Fruit fly (Drosophila melanogaster) whole organism, embryonic: ENCODE measurements around the gene Drsl2.
A peak's percentile ranks its signal among the peaks of the same experiment; 100 is the strongest.

Experiments used
- Aef1 ChIP-seq: fragments of 200-800 bp; sonication (Bioruptor generic); IDR thresholded peaks from 3 replicates; pipeline ENCODE4 v1.3.6; 2022; ENCODE audit warnings: missing biosample characterization, missing genetic modification characterization
- Antp ChIP-seq: fragments of 200-800 bp; sonication (Bioruptor generic); optimal IDR thresholded peaks from 3 replicates; lab custom pipeline; 2016; ENCODE audit warnings: missing biosample characterization, missing genetic modification characterization
- CG10565 ChIP-seq: fragments of 200-800 bp; sonication (Bioruptor generic); optimal IDR thresholded peaks from 3 replicates; lab custom pipeline; 2016; ENCODE audit warnings: missing biosample characterization, mild to moderate bottlenecking, missing genetic modification characterization
- CG11085 ChIP-seq: fragments of 200-800 bp; sonication (Bioruptor generic); IDR thresholded peaks from 2 replicates; pipeline ENCODE4 v1.3.6; 2022; ENCODE audit warnings: missing biosample characterization, missing genetic modification characterization
- CG12942 ChIP-seq: fragments of 200-800 bp; sonication (Bioruptor generic); optimal IDR thresholded peaks from 3 replicates; lab custom pipeline; 2016; ENCODE audit warnings: missing biosample characterization, missing genetic modification characterization
- CG13123 ChIP-seq: fragments of 200-800 bp; sonication (Bioruptor generic); optimal IDR thresholded peaks from 2 replicates; lab custom pipeline; 2016; ENCODE audit warnings: missing biosample characterization, missing genetic modification characterization
- CG14860 ChIP-seq: fragments of 200-800 bp; sonication (Bioruptor generic); IDR thresholded peaks from 3 replicates; pipeline ENCODE4 v1.3.6; 2022; ENCODE audit warnings: missing biosample characterization, missing genetic modification characterization; ENCODE audit not compliant: partially characterized antibody
- CG14965 ChIP-seq: fragments of 200-800 bp; sonication (Bioruptor generic); optimal IDR thresholded peaks from 2 replicates; lab custom pipeline; 2016; ENCODE audit warnings: missing biosample characterization, missing genetic modification characterization, borderline replicate concordance
- CG1647 ChIP-seq: fragments of 200-800 bp; sonication (Bioruptor generic); optimal IDR thresholded peaks from 3 replicates; lab custom pipeline; 2016; ENCODE audit warnings: missing biosample characterization, missing genetic modification characterization
- CG17186 ChIP-seq: fragments of 200-800 bp; sonication (Bioruptor generic); optimal IDR thresholded peaks from 3 replicates; lab custom pipeline; 2017; ENCODE audit warnings: missing biosample characterization, missing genetic modification reagents, missing genetic modification characterization
- CG17361 ChIP-seq: fragments of 200-800 bp; sonication (Bioruptor generic); IDR thresholded peaks from 3 replicates; pipeline ENCODE4 v1.3.6; 2022; ENCODE audit warnings: missing biosample characterization, missing genetic modification characterization
- CG17612 ChIP-seq: fragments of 200-800 bp; sonication (Bioruptor generic); IDR thresholded peaks from 2 replicates; pipeline ENCODE4 v1.3.6; 2022; ENCODE audit warnings: missing biosample characterization, missing genetic modification characterization
- CG18011 ChIP-seq: fragments of 200-800 bp; sonication (Bioruptor generic); optimal IDR thresholded peaks from 2 replicates; lab custom pipeline; 2017; ENCODE audit warnings: missing biosample characterization, missing genetic modification characterization, mild to moderate bottlenecking, moderate library complexity, missing genotype
- CG18476 ChIP-seq: fragments of 200-800 bp; sonication (Bioruptor generic); optimal IDR thresholded peaks from 2 replicates; lab custom pipeline; 2016; ENCODE audit warnings: missing biosample characterization, mild to moderate bottlenecking, missing genetic modification characterization
- CG2129 ChIP-seq: fragments of 200-800 bp; sonication (Bioruptor generic); IDR thresholded peaks from 2 replicates; pipeline ENCODE4 v1.3.6; 2022; ENCODE audit warnings: missing biosample characterization, missing genetic modification characterization; ENCODE audit not compliant: partially characterized antibody
- CG32772 ChIP-seq: fragments of 200-800 bp; sonication (Bioruptor generic); IDR thresholded peaks from 2 replicates; pipeline ENCODE4 v1.3.6; 2022; ENCODE audit warnings: missing biosample characterization, missing genetic modification characterization
- CG3995 ChIP-seq: fragments of 200-800 bp; sonication (Bioruptor generic); optimal IDR thresholded peaks from 3 replicates; lab custom pipeline; 2016; ENCODE audit warnings: missing biosample characterization, missing genetic modification characterization
- CG8478 ChIP-seq: fragments of >200 bp; optimal IDR thresholded peaks from 2 replicates; lab custom pipeline; 2018
- CG8924 ChIP-seq: fragments of 200-800 bp; optimal IDR thresholded peaks from 3 replicates; lab custom pipeline; 2019; ENCODE audit warnings: missing biosample characterization, mild to moderate bottlenecking, missing genetic modification characterization, moderate library complexity
- D19A ChIP-seq: fragments of 200-800 bp; optimal IDR thresholded peaks from 3 replicates; lab custom pipeline; 2019; ENCODE audit warnings: missing biosample characterization, mild to moderate bottlenecking, missing genetic modification characterization, moderate library complexity
- D19B ChIP-seq: fragments of 200-800 bp; sonication (Bioruptor generic); optimal IDR thresholded peaks from 2 replicates; lab custom pipeline; 2017; ENCODE audit warnings: missing biosample characterization, mild to moderate bottlenecking, missing genetic modification characterization
- Doc2 ChIP-seq: fragments of 200-800 bp; sonication (Bioruptor generic); IDR thresholded peaks from 2 replicates; pipeline ENCODE4 v1.3.6; 2022; ENCODE audit warnings: missing biosample characterization, missing genetic modification characterization
- Elba2 ChIP-seq: fragments of 200-800 bp; sonication (Bioruptor generic); optimal IDR thresholded peaks from 3 replicates; lab custom pipeline; 2016; ENCODE audit warnings: missing biosample characterization, missing genetic modification characterization
- Fer1 ChIP-seq: fragments of 200-800 bp; sonication (Bioruptor generic); optimal IDR thresholded peaks from 2 replicates; lab custom pipeline; 2017; ENCODE audit warnings: missing biosample characterization, mild to moderate bottlenecking, missing genetic modification characterization
- Hand ChIP-seq: fragments of 200-800 bp; sonication (Bioruptor generic); optimal IDR thresholded peaks from 2 replicates; lab custom pipeline; 2017; ENCODE audit warnings: mild to moderate bottlenecking, missing biosample characterization, missing genetic modification reagents, missing genetic modification characterization
- Neu2 ChIP-seq: fragments of 200-800 bp; sonication (Bioruptor generic); optimal IDR thresholded peaks from 3 replicates; lab custom pipeline; 2016; ENCODE audit warnings: missing biosample characterization, missing genetic modification characterization, borderline replicate concordance
- Optix ChIP-seq: fragments of 200-800 bp; sonication (Bioruptor generic); IDR thresholded peaks from 3 replicates; pipeline ENCODE4 v1.3.6; 2022; ENCODE audit warnings: missing biosample characterization, missing genetic modification characterization
- Side ChIP-seq: fragments of 200-800 bp; sonication (Bioruptor generic); optimal IDR thresholded peaks from 2 replicates; lab custom pipeline; 2016; ENCODE audit warnings: missing biosample characterization, missing genetic modification characterization
- btn ChIP-seq: fragments of 200-800 bp; sonication (Bioruptor generic); optimal IDR thresholded peaks from 2 replicates; lab custom pipeline; 2016; ENCODE audit warnings: missing biosample characterization, missing genetic modification characterization
- cad ChIP-seq: fragments of >200 bp; optimal IDR thresholded peaks from 2 replicates; lab custom pipeline; 2017; ENCODE audit warnings: missing biosample characterization, missing genetic modification characterization
- dpn ChIP-seq, 2 experiments: fragments of 200-800 bp; sonication (Bioruptor generic); optimal IDR thresholded peaks; 3 replicates each; lab custom pipeline; 2016; ENCODE audit warnings: missing biosample characterization in 2 of 2, missing genetic modification characterization in 2 of 2
- dysf ChIP-seq: fragments of 200-800 bp; sonication (Bioruptor generic); IDR thresholded peaks from 3 replicates; pipeline ENCODE4 v1.3.6; 2022; ENCODE audit warnings: missing biosample characterization, missing genetic modification characterization
- ewg ChIP-seq: fragments of 200-800 bp; sonication (Bioruptor generic); optimal IDR thresholded peaks from 3 replicates; lab custom pipeline; 2017; ENCODE audit warnings: mild to moderate bottlenecking, missing biosample characterization, missing genetic modification reagents, missing genetic modification characterization
- fd3F ChIP-seq: fragments of 200-800 bp; sonication (Bioruptor generic); optimal IDR thresholded peaks from 2 replicates; lab custom pipeline; 2018; ENCODE audit warnings: missing biosample characterization, mild to moderate bottlenecking, missing genetic modification characterization, moderate library complexity
- phol ChIP-seq: fragments of 200-800 bp; sonication (Bioruptor generic); optimal IDR thresholded peaks from 3 replicates; lab custom pipeline; 2018; ENCODE audit warnings: missing biosample characterization, mild to moderate bottlenecking, missing genetic modification characterization, moderate library complexity
- pros ChIP-seq: fragments of 200-800 bp; sonication (Bioruptor generic); optimal IDR thresholded peaks from 3 replicates; lab custom pipeline; 2019; ENCODE audit warnings: missing biosample characterization, mild to moderate bottlenecking, missing genetic modification characterization, moderate library complexity
- pum ChIP-seq: fragments of 200-800 bp; sonication (Bioruptor generic); optimal IDR thresholded peaks from 2 replicates; lab custom pipeline; 2016; ENCODE audit warnings: missing biosample characterization, missing genetic modification characterization
- scrt ChIP-seq: fragments of 200-800 bp; sonication (Bioruptor generic); optimal IDR thresholded peaks from 2 replicates; lab custom pipeline; 2018; ENCODE audit warnings: missing biosample characterization, mild to moderate bottlenecking, missing genetic modification characterization, moderate library complexity
- trh ChIP-seq: fragments of 200-800 bp; sonication (Bioruptor generic); optimal IDR thresholded peaks from 2 replicates; lab custom pipeline; 2016; ENCODE audit warnings: missing biosample characterization, missing genetic modification characterization
- tx ChIP-seq: fragments of 200-800 bp; sonication (Bioruptor generic); optimal IDR thresholded peaks from 2 replicates; lab custom pipeline; 2016; ENCODE audit warnings: missing biosample characterization, missing genetic modification characterization
- usp ChIP-seq: fragments of >200 bp; optimal IDR thresholded peaks from 2 replicates; lab custom pipeline; 2017; ENCODE audit warnings: missing biosample characterization, missing genetic modification characterization
- wek ChIP-seq: fragments of 200-800 bp; sonication (Bioruptor generic); optimal IDR thresholded peaks from 3 replicates; lab custom pipeline; 2018; ENCODE audit warnings: missing biosample characterization, mild to moderate bottlenecking, missing genetic modification characterization, moderate library complexity

Gene Drsl2

dm6 chr3L:3303534-3304459 lies 10.4 kb upstream of the Drsl2 start, which contains the start of gene ZnT63C (continued):
- no peak for TF ChIP-seq CG10565 (GFP tag; lab: Kevin White, UChicago)
- TF ChIP-seq Elba2 (GFP tag; lab: Kevin White, UChicago): no peak
- no peak for TF ChIP-seq phol (tag; lab: Kevin White, UChicago)
- TF ChIP-seq btn (GFP tag; lab: Kevin White, UChicago): no peak
- no peak for TF ChIP-seq dpn (GFP tag; optimal IDR thresholded peaks at IDR 0.05; lab: Kevin White, UChicago)
- no peak for TF ChIP-seq CG18476 (GFP tag; lab: Kevin White, UChicago)
- no peak for TF ChIP-seq Hand (GFP tag; lab: Kevin White, UChicago)
- TF ChIP-seq trh (GFP tag; lab: Kevin White, UChicago): no peak
- no peak for TF ChIP-seq CG12942 (GFP tag; lab: Kevin White, UChicago)
- no peak for TF ChIP-seq Doc2
- no peak for TF ChIP-seq CG14965 (GFP tag; lab: Kevin White, UChicago)
- no peak for TF ChIP-seq ewg (GFP tag; lab: Kevin White, UChicago)
- no peak for TF ChIP-seq CG32772
- TF ChIP-seq CG3995 (GFP tag; lab: Kevin White, UChicago): no peak
- TF ChIP-seq CG13123 (GFP tag; lab: Kevin White, UChicago): no peak
- peak; percentile 20 for TF ChIP-seq CG8478
- no peak for TF ChIP-seq cad (GFP tag; lab: Kevin White, UChicago)
- no peak for TF ChIP-seq fd3F (GFP tag; lab: Kevin White, UChicago)
- no peak for TF ChIP-seq usp (GFP tag; lab: Kevin White, UChicago)
- TF ChIP-seq CG17186 (GFP tag; lab: Kevin White, UChicago): no peak
- TF ChIP-seq Aef1 (GFP tag; lab: Robert Waterston, UW): no peak
- no peak for TF ChIP-seq CG18011 (GFP tag; lab: Kevin White, UChicago)
- no peak for TF ChIP-seq Optix
- no peak for TF ChIP-seq pum
- no peak for TF ChIP-seq CG17361 (GFP tag; lab: Robert Waterston, UW)
- TF ChIP-seq CG1647 (GFP tag; lab: Kevin White, UChicago): no peak
- TF ChIP-seq pros (GFP tag; lab: Kevin White, UChicago): peak; percentile 1
- no peak for TF ChIP-seq tx (GFP tag; lab: Kevin White, UChicago)
- TF ChIP-seq D19A (tag; lab: Kevin White, UChicago): peak; percentile 6
- TF ChIP-seq wek (GFP tag; lab: Kevin White, UChicago): peak; percentile 6
- TF ChIP-seq CG11085 (GFP tag; lab: Robert Waterston, UW): no peak
- TF ChIP-seq Fer1: no peak
- TF ChIP-seq CG2129: 0 out of 2 replicates have a peak, but pooled peaks have one; percentile 25
- TF ChIP-seq Side (GFP tag; lab: Kevin White, UChicago): no peak
- TF ChIP-seq CG17612 (GFP tag; lab: Robert Waterston, UW): no peak
- no peak for TF ChIP-seq Neu2 (GFP tag; lab: Kevin White, UChicago)
- no peak for TF ChIP-seq D19B (GFP tag; lab: Kevin White, UChicago)
- no peak for TF ChIP-seq CG8924 (tag; lab: Kevin White, UChicago)
- no peak for TF ChIP-seq Antp (GFP tag; lab: Kevin White, UChicago)
- no peak for TF ChIP-seq scrt
- TF ChIP-seq dysf (GFP tag; lab: Robert Waterston, UW): no peak
- TF ChIP-seq CG14860 (GFP tag; lab: Robert Waterston, UW): peak; percentile 88
- TF ChIP-seq, all 482 proteins: peak for 101
